Worm (Caenorhabditis elegans) whole organism, L3 larva: Measurements from ENCODE around the gene W04G3.11.

Experiments
- ceh-28 ChIP-seq: fragments of 150-350 bp; optimal IDR thresholded peaks from 2 replicates; lab custom pipeline; 2014; ENCODE audit warnings: missing biosample characterization, missing genetic modification reagents, missing genetic modification characterization
- elt-2 ChIP-seq: sonication (generic microtip); optimal IDR thresholded peaks from 2 replicates; lab custom pipeline; 2016; ENCODE audit warnings: missing genetic modification reagents, mild to moderate bottlenecking, missing genetic modification characterization, missing compliant biosample characterization
- elt-3 ChIP-seq, 3 experiments: fragments of 150-350 bp in 1 of 3; sonication (generic microtip) in 2 of 3; optimal IDR thresholded peaks; 2 replicates in 2 of 3; 4 replicates in 1 of 3; lab custom pipeline; 2014 to 2017; ENCODE audit warnings: missing biosample characterization in 3 of 3, missing genetic modification characterization in 3 of 3
- fos-1 ChIP-seq: fragments of 150-350 bp; optimal IDR thresholded peaks from 2 replicates; lab custom pipeline; 2014; ENCODE audit warnings: missing biosample characterization, missing genetic modification characterization
- lin-39 ChIP-seq: fragments of 150-350 bp; optimal IDR thresholded peaks from 2 replicates; lab custom pipeline; 2018; ENCODE audit warnings: missing biosample characterization, missing genetic modification reagents, missing genetic modification characterization
- pqm-1 ChIP-seq: fragments of 150-350 bp; optimal IDR thresholded peaks from 2 replicates; lab custom pipeline; 2017; ENCODE audit warnings: missing biosample characterization, missing genetic modification characterization, inconsistent platforms

DNA sequence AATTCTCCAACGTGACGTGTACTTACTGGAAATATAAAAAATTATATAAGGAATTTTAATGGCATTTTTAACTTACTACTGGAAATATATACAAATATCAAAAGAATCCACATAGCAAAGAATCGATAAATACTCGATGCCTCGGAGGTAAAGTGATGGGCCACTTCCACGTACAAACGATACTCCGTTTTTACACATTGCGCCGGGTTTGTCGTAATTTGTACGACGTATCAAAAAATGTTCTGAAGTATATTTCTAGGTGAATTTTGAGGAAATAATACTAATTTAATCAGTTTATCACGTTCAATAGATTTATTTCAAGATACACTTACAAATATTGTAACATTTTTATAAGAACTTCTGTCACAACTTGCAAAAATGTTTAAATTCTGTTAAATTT, 31.8 kb downstream of the W04G3.11 start, which contains the start of gene R08B4.3:
- TF ChIP-seq elt-3 (tag; optimal IDR thresholded peaks at IDR 0.05; lab: Kevin White, UChicago) (no peak), ceh-28 (no peak), fos-1 (tag; lab: Kevin White, UChicago) (no peak), elt-2 (tag; lab: Kevin White, UChicago) (no peak), lin-39 (no peak), pqm-1 (tag; lab: Kevin White, UChicago) (no peak)
